Fruit fly (Drosophila melanogaster): ENCODE data around the gene S6kII.

The S6kII gene

DNA sequence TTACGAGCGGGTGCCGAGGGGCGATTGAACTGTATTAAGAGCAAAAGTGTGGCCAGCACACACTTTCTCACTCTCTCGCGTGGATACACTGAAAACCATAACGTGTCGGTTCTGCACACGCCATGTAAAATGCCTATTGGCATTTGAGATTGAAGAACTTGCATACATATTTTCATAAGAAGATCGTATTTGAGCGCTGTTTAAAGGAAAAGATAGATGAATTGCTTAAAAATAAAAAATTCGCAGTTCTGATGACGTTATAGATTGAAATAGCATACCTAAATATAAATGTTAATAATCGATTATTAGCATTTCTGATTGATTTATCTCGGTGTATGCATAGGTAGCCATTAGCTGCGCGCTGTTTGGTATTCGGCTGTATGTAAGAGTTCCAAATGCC, 20.7 kb upstream of the S6kII start (continued):
- TF ChIP-seq Lhr (GFP tag; optimal IDR thresholded peaks at IDR 0.05) = no peak
- no peak for TF ChIP-seq mam (GFP tag; optimal IDR thresholded peaks at IDR 0.05)
- TF ChIP-seq danr (GFP tag; IDR thresholded peaks at IDR 0.05) = no peak
- peak; percentile 21 for TF ChIP-seq D19A (tag; optimal IDR thresholded peaks at IDR 0.05)
- no peak for TF ChIP-seq CG3163 (GFP tag; optimal IDR thresholded peaks at IDR 0.05)
- no peak for TF ChIP-seq Neu2 (GFP tag; optimal IDR thresholded peaks at IDR 0.05; ENCODE audit: borderline replicate concordance)
- no peak for TF ChIP-seq CG5180 (GFP tag; optimal IDR thresholded peaks at IDR 0.05)
- TF ChIP-seq CG4820 (GFP tag; optimal IDR thresholded peaks at IDR 0.05) = peak; percentile 37
- TF ChIP-seq H15 (GFP tag; IDR thresholded peaks at IDR 0.05) = no peak
- no peak for TF ChIP-seq CG11093 (GFP tag; IDR thresholded peaks at IDR 0.05)
- no peak for TF ChIP-seq Poxn (GFP tag; IDR thresholded peaks at IDR 0.05)
- TF ChIP-seq insv (GFP tag; optimal IDR thresholded peaks at IDR 0.05) = no peak
- TF ChIP-seq peb (GFP tag; IDR thresholded peaks at IDR 0.05) = no peak
- no peak for TF ChIP-seq Rfx (GFP tag; IDR thresholded peaks at IDR 0.05)
- no peak for TF ChIP-seq z (GFP tag; IDR thresholded peaks at IDR 0.05)
- no peak for TF ChIP-seq Nf-YC (tag; optimal IDR thresholded peaks at IDR 0.05)
- no peak for TF ChIP-seq btn (GFP tag; optimal IDR thresholded peaks at IDR 0.05)
- no peak for TF ChIP-seq Meics (GFP tag; optimal IDR thresholded peaks at IDR 0.05)
- TF ChIP-seq salm (tag; optimal IDR thresholded peaks at IDR 0.05) = no peak
- TF ChIP-seq ewg (GFP tag; optimal IDR thresholded peaks at IDR 0.05) = peak; percentile 25
- TF ChIP-seq sug (tag; optimal IDR thresholded peaks at IDR 0.05) = no peak
- TF ChIP-seq NC2β (GFP tag; optimal IDR thresholded peaks at IDR 0.05) = no peak
- no peak for TF ChIP-seq Kr (GFP tag; optimal IDR thresholded peaks at IDR 0.05)
- no peak for TF ChIP-seq ERR (GFP tag; optimal IDR thresholded peaks at IDR 0.05)
- no peak for TF ChIP-seq zf30C (GFP tag; optimal IDR thresholded peaks at IDR 0.05)
- no peak for TF ChIP-seq mld (GFP tag; IDR thresholded peaks at IDR 0.05; ENCODE audit: partially characterized antibody)
- TF ChIP-seq dan (GFP tag; IDR thresholded peaks at IDR 0.05) = no peak
- TF ChIP-seq Sox102F (GFP tag; optimal IDR thresholded peaks at IDR 0.05) = peak; percentile 67
- no peak for TF ChIP-seq rib (GFP tag; IDR thresholded peaks at IDR 0.05)
- TF ChIP-seq Hand (GFP tag; optimal IDR thresholded peaks at IDR 0.05) = no peak
- no peak for TF ChIP-seq CG13287 (GFP tag; IDR thresholded peaks at IDR 0.05; ENCODE audit: partially characterized antibody)
- TF ChIP-seq kah (GFP tag; optimal IDR thresholded peaks at IDR 0.05) = no peak
- TF ChIP-seq CG14860 (GFP tag; IDR thresholded peaks at IDR 0.05; ENCODE audit: partially characterized antibody) = no peak
- peak; percentile 37 for TF ChIP-seq ind (GFP tag; optimal IDR thresholded peaks at IDR 0.05)
- TF ChIP-seq Nf-YB (GFP tag; optimal IDR thresholded peaks at IDR 0.05) = no peak
- TF ChIP-seq CG9215 (GFP tag; IDR thresholded peaks at IDR 0.05) = no peak
- no peak for TF ChIP-seq kni (GFP tag; optimal IDR thresholded peaks at IDR 0.05)
- no peak for TF ChIP-seq sisA (GFP tag; IDR thresholded peaks at IDR 0.05)
- TF ChIP-seq CG6654 (GFP tag; optimal IDR thresholded peaks at IDR 0.05) = peak; percentile 8
- no peak for TF ChIP-seq CG12104 (GFP tag; optimal IDR thresholded peaks at IDR 0.05)
- TF ChIP-seq CG8478 (optimal IDR thresholded peaks at IDR 0.05) = no peak
- no peak for TF ChIP-seq wdn (GFP tag; IDR thresholded peaks at IDR 0.05)
- no peak for TF ChIP-seq Six4 (GFP tag; optimal IDR thresholded peaks at IDR 0.05)
- TF ChIP-seq Taf1 (GFP tag; IDR thresholded peaks at IDR 0.05) = no peak
- TF ChIP-seq CG4854 (GFP tag; optimal IDR thresholded peaks at IDR 0.05) = no peak
- TF ChIP-seq CG15696 (tag; optimal IDR thresholded peaks at IDR 0.05) = peak; percentile 5
- TF ChIP-seq Opbp (GFP tag; IDR thresholded peaks at IDR 0.05; ENCODE audit: partially characterized antibody) = no peak
- TF ChIP-seq CG14050 (GFP tag; IDR thresholded peaks at IDR 0.05) = no peak
- TF ChIP-seq CG15011 (GFP tag; optimal IDR thresholded peaks at IDR 0.05) = no peak
- no peak for TF ChIP-seq Dek (tag; optimal IDR thresholded peaks at IDR 0.05)
- TF ChIP-seq CG10979 (tag; optimal IDR thresholded peaks at IDR 0.05) = peak; percentile 51
- no peak for TF ChIP-seq ranshi (GFP tag; IDR thresholded peaks at IDR 0.05)
